Fruit fly (Drosophila melanogaster) whole organism, embryonic: ENCODE results near the gene Rtca.
A peak's percentile ranks its signal among the peaks of the same experiment; 100 is the strongest.

ENCODE experiments used
- ATbp ChIP-seq: fragments of 200-800 bp; sonication (Bioruptor generic); optimal IDR thresholded peaks from 2 replicates; lab custom pipeline; 2017; ENCODE audit warnings: missing biosample characterization, mild to moderate bottlenecking, missing genetic modification characterization, missing genetic modification reagents
- Ada2b ChIP-seq: fragments of 200-800 bp; sonication (Bioruptor generic); IDR thresholded peaks from 2 replicates; pipeline ENCODE4 v1.3.6; 2022; ENCODE audit warnings: missing biosample characterization, missing genetic modification characterization
- Bdp1 ChIP-seq: fragments of 200-800 bp; sonication (Bioruptor generic); optimal IDR thresholded peaks from 3 replicates; lab custom pipeline; 2016; ENCODE audit warnings: missing biosample characterization, missing genetic modification characterization
- CG10565 ChIP-seq: fragments of 200-800 bp; sonication (Bioruptor generic); optimal IDR thresholded peaks from 3 replicates; lab custom pipeline; 2016; ENCODE audit warnings: missing biosample characterization, mild to moderate bottlenecking, missing genetic modification characterization
- CG12155 ChIP-seq: fragments of 200-800 bp; sonication (Bioruptor generic); optimal IDR thresholded peaks from 3 replicates; lab custom pipeline; 2016; ENCODE audit warnings: missing biosample characterization, missing genetic modification characterization
- CG12942 ChIP-seq: fragments of 200-800 bp; sonication (Bioruptor generic); optimal IDR thresholded peaks from 3 replicates; lab custom pipeline; 2016; ENCODE audit warnings: missing biosample characterization, missing genetic modification characterization
- CG13287 ChIP-seq: fragments of 200-800 bp; sonication (Bioruptor generic); IDR thresholded peaks from 2 replicates; pipeline ENCODE4 v1.3.6; 2022; ENCODE audit warnings: missing biosample characterization, missing genetic modification characterization; ENCODE audit not compliant: partially characterized antibody
- CG13624 ChIP-seq: fragments of 200-800 bp; sonication (Bioruptor generic); optimal IDR thresholded peaks from 2 replicates; lab custom pipeline; 2016; ENCODE audit warnings: missing biosample characterization, missing genetic modification characterization
- CG14860 ChIP-seq: fragments of 200-800 bp; sonication (Bioruptor generic); IDR thresholded peaks from 3 replicates; pipeline ENCODE4 v1.3.6; 2022; ENCODE audit warnings: missing biosample characterization, missing genetic modification characterization; ENCODE audit not compliant: partially characterized antibody
- CG16863 ChIP-seq: fragments of 200-800 bp; sonication (Bioruptor generic); optimal IDR thresholded peaks from 3 replicates; lab custom pipeline; 2016; ENCODE audit warnings: missing biosample characterization, missing genetic modification characterization
- CG17385 ChIP-seq: fragments of 200-800 bp; sonication (Bioruptor generic); optimal IDR thresholded peaks from 3 replicates; lab custom pipeline; 2018; ENCODE audit warnings: missing biosample characterization, mild to moderate bottlenecking, missing genetic modification characterization
- CG17829 ChIP-seq: fragments of 200-800 bp; optimal IDR thresholded peaks from 2 replicates; lab custom pipeline; 2019; ENCODE audit warnings: missing biosample characterization, mild to moderate bottlenecking, missing genetic modification characterization, moderate library complexity
- CG17912 ChIP-seq: fragments of 200-800 bp; sonication (Bioruptor generic); optimal IDR thresholded peaks from 2 replicates; lab custom pipeline; 2018; ENCODE audit warnings: missing biosample characterization, mild to moderate bottlenecking, missing genetic modification characterization
- CG2199 ChIP-seq: fragments of 200-800 bp; sonication (Bioruptor generic); IDR thresholded peaks from 3 replicates; pipeline ENCODE4 v1.3.6; 2022; ENCODE audit warnings: missing biosample characterization, missing genetic modification characterization
- CG30403 ChIP-seq: fragments of 200-800 bp; sonication (Bioruptor generic); optimal IDR thresholded peaks from 3 replicates; lab custom pipeline; 2016; ENCODE audit warnings: missing biosample characterization, missing genetic modification characterization
- CG3995 ChIP-seq: fragments of 200-800 bp; sonication (Bioruptor generic); optimal IDR thresholded peaks from 3 replicates; lab custom pipeline; 2016; ENCODE audit warnings: missing biosample characterization, missing genetic modification characterization
- CG4282 ChIP-seq: fragments of 200-800 bp; sonication (Bioruptor generic); optimal IDR thresholded peaks from 2 replicates; lab custom pipeline; 2016; ENCODE audit warnings: missing biosample characterization, missing genetic modification characterization
- CG4707 ChIP-seq: fragments of 200-800 bp; sonication (Bioruptor generic); optimal IDR thresholded peaks from 2 replicates; lab custom pipeline; 2018; ENCODE audit warnings: missing biosample characterization, mild to moderate bottlenecking, missing genetic modification characterization, moderate library complexity
- CG5180 ChIP-seq: fragments of 200-800 bp; sonication (Bioruptor generic); optimal IDR thresholded peaks from 3 replicates; lab custom pipeline; 2017; ENCODE audit warnings: missing biosample characterization, missing genetic modification characterization, mild to moderate bottlenecking, moderate library complexity, missing genetic modification reagents
- CG6765 ChIP-seq: fragments of 200-800 bp; sonication (Bioruptor generic); optimal IDR thresholded peaks from 3 replicates; lab custom pipeline; 2017; ENCODE audit warnings: missing biosample characterization, mild to moderate bottlenecking, missing genetic modification characterization
- CG7839 ChIP-seq: fragments of 200-800 bp; sonication (Bioruptor generic); optimal IDR thresholded peaks from 3 replicates; lab custom pipeline; 2018; ENCODE audit warnings: missing biosample characterization, mild to moderate bottlenecking, missing genetic modification characterization, moderate library complexity
- CG8944 ChIP-seq: fragments of 200-800 bp; sonication (Bioruptor generic); optimal IDR thresholded peaks from 3 replicates; lab custom pipeline; 2016; ENCODE audit warnings: missing biosample characterization, missing genetic modification characterization
- Fer3 ChIP-seq: fragments of 200-800 bp; sonication (Bioruptor generic); optimal IDR thresholded peaks from 2 replicates; lab custom pipeline; 2018; ENCODE audit warnings: missing biosample characterization, mild to moderate bottlenecking, missing genetic modification characterization, moderate library complexity
- Gsc ChIP-seq: fragments of 200-800 bp; sonication (Bioruptor generic); IDR thresholded peaks from 2 replicates; pipeline ENCODE4 v1.3.6; 2022; ENCODE audit warnings: missing biosample characterization, missing genetic modification characterization
- H2.0 ChIP-seq: fragments of 200-800 bp; sonication (Bioruptor generic); IDR thresholded peaks from 2 replicates; pipeline ENCODE4 v1.3.6; 2022; ENCODE audit warnings: missing biosample characterization, missing genetic modification characterization
- Hmx ChIP-seq: fragments of 200-800 bp; sonication (Bioruptor generic); optimal IDR thresholded peaks from 2 replicates; lab custom pipeline; 2016; ENCODE audit warnings: missing biosample characterization, missing genetic modification characterization
- NK7.1 ChIP-seq: fragments of 200-800 bp; sonication (Bioruptor generic); optimal IDR thresholded peaks from 3 replicates; lab custom pipeline; 2016; ENCODE audit warnings: missing biosample characterization, missing genetic modification characterization
- Nf-YA ChIP-seq: fragments of 200-800 bp; sonication (Bioruptor generic); IDR thresholded peaks from 2 replicates; pipeline ENCODE4 v1.3.6; 2022; ENCODE audit warnings: missing biosample characterization, missing genetic modification characterization
- Nf-YC ChIP-seq: fragments of 200-800 bp; optimal IDR thresholded peaks from 3 replicates; lab custom pipeline; 2019; ENCODE audit warnings: missing biosample characterization, mild to moderate bottlenecking, missing genetic modification characterization, moderate library complexity
- Pdp1 ChIP-seq, 2 experiments: fragments of 200-800 bp; sonication (Bioruptor generic); optimal IDR thresholded peaks; 3 replicates each; lab custom pipeline; 2016; ENCODE audit warnings: missing biosample characterization in 2 of 2, missing genetic modification characterization in 2 of 2, mild to moderate bottlenecking in 1 of 2, moderate library complexity in 1 of 2
- Sox102F ChIP-seq: fragments of 200-800 bp; sonication (Bioruptor generic); optimal IDR thresholded peaks from 2 replicates; lab custom pipeline; 2018; ENCODE audit warnings: missing biosample characterization, mild to moderate bottlenecking, missing genetic modification characterization, moderate library complexity
- Trl ChIP-seq, 3 experiments: fragments of >200 bp in 2 of 3; fragments of 200-800 bp in 1 of 3; sonication (Bioruptor generic) in 1 of 3; optimal IDR thresholded peaks; 2 replicates in 1 of 3; 3 replicates in 2 of 3; lab custom pipeline; 2016 to 2017; ENCODE audit warnings: missing biosample characterization in 1 of 3, missing genetic modification characterization in 1 of 3
- bbx ChIP-seq: fragments of 200-800 bp; sonication (Bioruptor generic); IDR thresholded peaks from 2 replicates; pipeline ENCODE4 v1.3.6; 2022; ENCODE audit warnings: missing biosample characterization, missing genetic modification characterization; ENCODE audit not compliant: partially characterized antibody
- bcd ChIP-seq: fragments of 200-800 bp; sonication (Bioruptor generic); optimal IDR thresholded peaks from 2 replicates; lab custom pipeline; 2017; ENCODE audit warnings: missing biosample characterization, mild to moderate bottlenecking, missing genetic modification characterization
- cad ChIP-seq: fragments of >200 bp; optimal IDR thresholded peaks from 2 replicates; lab custom pipeline; 2017; ENCODE audit warnings: missing biosample characterization, missing genetic modification characterization
- chif ChIP-seq, 2 experiments: fragments of 200-800 bp; sonication (Bioruptor generic); optimal IDR thresholded peaks; 3 replicates each; lab custom pipeline; 2016; ENCODE audit warnings: missing biosample characterization in 2 of 2, missing genetic modification characterization in 2 of 2
- dan ChIP-seq: fragments of 200-800 bp; sonication (Bioruptor generic); IDR thresholded peaks from 2 replicates; pipeline ENCODE4 v1.3.6; 2022; ENCODE audit warnings: missing biosample characterization, missing genetic modification characterization
- fd96Cb ChIP-seq: fragments of 200-800 bp; sonication (Bioruptor generic); optimal IDR thresholded peaks from 2 replicates; lab custom pipeline; 2018; ENCODE audit warnings: missing biosample characterization, mild to moderate bottlenecking, missing genetic modification characterization, moderate library complexity
- ftz-f1 ChIP-seq: fragments of 200-800 bp; sonication (Bioruptor generic); optimal IDR thresholded peaks from 2 replicates; lab custom pipeline; 2016; ENCODE audit warnings: missing biosample characterization, missing genetic modification characterization
- jumu ChIP-seq: fragments of 200-800 bp; sonication (Bioruptor generic); optimal IDR thresholded peaks from 3 replicates; lab custom pipeline; 2016; ENCODE audit warnings: missing biosample characterization, missing genetic modification characterization
- lov ChIP-seq, 2 experiments: fragments of 200-800 bp in 1 of 2; fragments of >200 bp in 1 of 2; sonication (Bioruptor generic) in 1 of 2; IDR thresholded peaks in 1 of 2; optimal IDR thresholded peaks in 1 of 2; 2 replicates in 1 of 2; 3 replicates in 1 of 2; pipeline versions ENCODE4 v1.3.6 to Lab custom; 2017 to 2022; ENCODE audit warnings: missing biosample characterization in 1 of 2, missing genetic modification characterization in 1 of 2
- mam ChIP-seq: fragments of 200-800 bp; sonication (Bioruptor generic); optimal IDR thresholded peaks from 3 replicates; lab custom pipeline; 2016; ENCODE audit warnings: missing biosample characterization, missing genetic modification characterization
- nerfin-2 ChIP-seq: fragments of 200-800 bp; sonication (Bioruptor generic); IDR thresholded peaks from 2 replicates; pipeline ENCODE4 v1.3.6; 2022; ENCODE audit warnings: missing biosample characterization, missing genetic modification characterization; ENCODE audit not compliant: partially characterized antibody
- pho ChIP-seq: fragments of 200-800 bp; sonication (Bioruptor generic); optimal IDR thresholded peaks from 2 replicates; lab custom pipeline; 2016; ENCODE audit warnings: missing biosample characterization, missing genetic modification characterization
- sens ChIP-seq: fragments of 200-800 bp; sonication (Bioruptor generic); peaks from one replicate; lab custom pipeline; 2016; ENCODE audit warnings: missing biosample characterization, missing genetic modification characterization
- slbo ChIP-seq: fragments of 200-800 bp; sonication (Bioruptor generic); IDR thresholded peaks from 2 replicates; pipeline ENCODE4 v1.3.6; 2022; ENCODE audit warnings: missing biosample characterization, missing genetic modification characterization
- tgo ChIP-seq: fragments of 200-800 bp; sonication (Bioruptor generic); IDR thresholded peaks from 3 replicates; pipeline ENCODE4 v1.3.6; 2022; ENCODE audit warnings: missing biosample characterization, missing genetic modification characterization
- trem ChIP-seq: fragments of 200-800 bp; optimal IDR thresholded peaks from 3 replicates; lab custom pipeline; 2019; ENCODE audit warnings: missing biosample characterization, mild to moderate bottlenecking, missing genetic modification characterization, moderate library complexity
- wdn ChIP-seq: fragments of 200-800 bp; sonication (Bioruptor generic); IDR thresholded peaks from 2 replicates; pipeline ENCODE4 v1.3.6; 2022; ENCODE audit warnings: missing biosample characterization, missing genetic modification characterization

Rtca gene

dm6 chrX:2083678-2084162, 11.5 kb downstream of the Rtca start (continued):
- TF ChIP-seq bcd (GFP tag; lab: Kevin White, UChicago) (peak; percentile 81), Nf-YA (GFP tag; lab: Robert Waterston, UW) (peak; percentile 68), Sox102F (peak; percentile 87), CG14860 (GFP tag; lab: Robert Waterston, UW) (no peak), ftz-f1 (GFP tag; lab: Kevin White, UChicago) (peak; percentile 30), nerfin-2 (no peak), CG17912 (no peak), sens (GFP tag; lab: Kevin White, UChicago) (peak; percentile 96), CG17829 (tag; lab: Kevin White, UChicago) (peak; percentile 82), pho (peak; percentile 70), jumu (peak; percentile 86), CG3995 (GFP tag; lab: Kevin White, UChicago) (no peak), CG30403 (GFP tag; lab: Kevin White, UChicago) (peak; percentile 77), CG8944 (GFP tag; lab: Kevin White, UChicago) (peak; percentile 87), CG12155 (GFP tag; lab: Kevin White, UChicago) (peak; percentile 63), CG6765 (GFP tag; lab: Kevin White, UChicago) (no peak), Pdp1 (GFP tag; optimal IDR thresholded peaks at IDR 0.05; lab: Kevin White, UChicago) (peak; percentile 76 to 96), CG4707 (GFP tag; lab: Kevin White, UChicago) (peak; percentile 63), CG13287 (GFP tag; lab: Robert Waterston, UW) (peak; percentile 39), Hmx (GFP tag; lab: Kevin White, UChicago) (no peak), CG13624 (GFP tag; lab: Kevin White, UChicago) (peak; percentile 68), CG5180 (GFP tag; lab: Kevin White, UChicago) (peak; percentile 42), fd96Cb (peak; percentile 80), Trl (optimal IDR thresholded peaks at IDR 0.05; lab: Kevin White, UChicago) (peak; percentile 84 to 97), Trl (GFP tag; optimal IDR thresholded peaks at IDR 0.05; lab: Kevin White, UChicago) (peak; percentile 83), CG4282 (GFP tag; lab: Kevin White, UChicago) (peak; percentile 27), CG12942 (GFP tag; lab: Kevin White, UChicago) (peak; percentile 76), lov (optimal IDR thresholded peaks at IDR 0.05; lab: Kevin White, UChicago) (no peak), lov (GFP tag; IDR thresholded peaks at IDR 0.05; lab: Robert Waterston, UW) (peak; percentile 84; the same call in 1 of the 3 replicates), CG17385 (GFP tag; lab: Kevin White, UChicago) (peak; percentile 78), Gsc (GFP tag; lab: Robert Waterston, UW) (peak; percentile 48; the same call in 1 of the 2 replicates), chif (GFP tag; optimal IDR thresholded peaks at IDR 0.05; lab: Kevin White, UChicago) (peak; percentile 80 to 85), wdn (GFP tag; lab: Robert Waterston, UW) (peak; percentile 75; the same call in 1 of the 2 replicates), slbo (peak; percentile 82), CG10565 (GFP tag; lab: Kevin White, UChicago) (no peak), H2.0 (GFP tag; lab: Robert Waterston, UW) (peak; percentile 82), ATbp (peak; percentile 84), bbx (no peak), trem (tag; lab: Kevin White, UChicago) (peak; percentile 49), CG16863 (peak; percentile 90), Ada2b (GFP tag; lab: Robert Waterston, UW) (peak; percentile 77), Nf-YC (tag; lab: Kevin White, UChicago) (peak; percentile 37), Fer3 (peak; percentile 56), CG2199 (GFP tag; lab: Robert Waterston, UW) (peak; percentile 45; the same call in 1 of the 3 replicates), cad (GFP tag; lab: Kevin White, UChicago) (no peak), mam (GFP tag; lab: Kevin White, UChicago) (peak; percentile 84), Bdp1 (GFP tag; lab: Kevin White, UChicago) (peak; percentile 67), CG7839 (tag; lab: Kevin White, UChicago) (peak; percentile 82), tgo (GFP tag; lab: Robert Waterston, UW) (peak; percentile 84), NK7.1 (peak; percentile 77), dan (GFP tag; lab: Robert Waterston, UW) (peak; percentile 42; the same call in 1 of the 2 replicates)
